Worm (Caenorhabditis elegans): ENCODE measurements around the gene col-167.
A peak's percentile ranks its signal among the peaks of the same experiment; 100 is the strongest.

Gene col-167

ce11 chrX:6299641-6300240 lies 23.5 kb upstream of the col-167 start, which contains the start of gene cest-16:
cest-16 (plus strand) TSS chrX:6299942.
- no peak for TF ChIP-seq ceh-82 (tag; optimal IDR thresholded peaks at IDR 0.05)
- TF ChIP-seq egl-27 (tag; optimal IDR thresholded peaks at IDR 0.05), result no peak
- no peak for TF ChIP-seq ceh-9 (tag; optimal IDR thresholded peaks at IDR 0.05)
- TF ChIP-seq fkh-10 (GFP tag; optimal IDR thresholded peaks at IDR 0.05), result no peak
- no peak for TF ChIP-seq fkh-2 (tag; optimal IDR thresholded peaks at IDR 0.05)
- no peak for TF ChIP-seq nhr-76 (tag; optimal IDR thresholded peaks at IDR 0.05)
- TF ChIP-seq lsy-12 (tag; optimal IDR thresholded peaks at IDR 0.05), result no peak
- TF ChIP-seq jun-1 (tag; optimal IDR thresholded peaks at IDR 0.05), result no peak
- no peak for TF ChIP-seq fos-1 (tag; optimal IDR thresholded peaks at IDR 0.05)
- no peak for TF ChIP-seq nhr-25 (tag; optimal IDR thresholded peaks at IDR 0.05)
- TF ChIP-seq R02D3.7 (tag; optimal IDR thresholded peaks at IDR 0.05), result no peak
- no peak for TF ChIP-seq mdl-1 (tag; optimal IDR thresholded peaks at IDR 0.05)
- no peak for TF ChIP-seq zag-1 (tag; optimal IDR thresholded peaks at IDR 0.05)
- no peak for TF ChIP-seq unc-62 (GFP tag; optimal IDR thresholded peaks at IDR 0.05)
- TF ChIP-seq unc-39 (tag; optimal IDR thresholded peaks at IDR 0.05), result no peak

DNA sequence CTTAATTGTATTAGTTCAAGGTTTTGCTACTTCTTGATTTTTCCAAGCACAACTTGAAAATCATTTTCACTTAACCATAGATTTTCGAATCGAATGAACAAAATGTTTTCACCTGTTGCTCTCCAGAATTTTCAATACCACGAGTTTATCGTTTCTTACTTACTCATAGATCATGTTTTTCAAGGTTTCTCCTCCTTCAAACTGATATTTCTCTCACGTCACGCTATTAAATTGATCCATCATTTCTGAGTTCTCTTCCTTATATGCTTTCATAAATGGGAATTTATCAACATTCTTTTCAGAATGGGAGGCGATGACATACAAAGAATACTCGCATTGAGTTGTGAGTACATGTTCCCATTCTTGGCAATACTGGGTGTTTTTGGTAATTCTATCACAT lies 11.9 kb upstream of the col-167 start, which contains the start of gene npr-38:
Gene npr-38 (plus strand): TSS at position 301 of the 400 bp plus-strand sequence.
- TF ChIP-seq egl-27 (tag; optimal IDR thresholded peaks at IDR 0.05), result no peak
- TF ChIP-seq nhr-23 (tag; optimal IDR thresholded peaks at IDR 0.05), result no peak

- no peak for TF ChIP-seq ceh-9 (tag; optimal IDR thresholded peaks at IDR 0.05)
- peak; percentile 12 for TF ChIP-seq ceh-28 (tag; optimal IDR thresholded peaks at IDR 0.05)
- peak in 1 of 3 experiments; percentile 24 for TF ChIP-seq elt-3 (tag; optimal IDR thresholded peaks at IDR 0.05)
- TF ChIP-seq nhr-23 (tag; optimal IDR thresholded peaks at IDR 0.05), result peak; percentile 76
- TF ChIP-seq nhr-25 (tag; optimal IDR thresholded peaks at IDR 0.05), result peak; percentile 83
Measured at ce11 chrX:6318803-6319202, 4.5 kb upstream of the col-167 start.

DNA sequence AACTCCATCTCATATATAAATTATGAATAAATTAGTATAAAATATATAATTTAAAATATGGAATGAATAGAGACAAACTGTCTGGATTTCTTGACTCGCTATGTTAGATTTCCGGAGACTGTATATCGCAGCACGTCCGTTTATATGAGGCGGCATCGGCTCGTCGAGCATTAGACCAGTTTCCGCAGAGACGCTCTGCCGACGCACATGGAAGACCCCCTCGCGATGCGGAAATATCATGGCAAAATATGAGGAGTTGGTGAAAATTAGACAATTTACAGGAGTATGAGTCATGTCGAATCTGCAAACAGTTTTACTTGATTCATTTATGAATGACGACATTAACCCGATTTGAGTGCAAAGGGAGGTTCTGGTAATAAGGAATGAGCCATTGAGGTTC lies 3.7 kb upstream of the col-167 start, which contains the start of gene chtb-3:
Gene chtb-3 (minus strand): TSS at position 101 of the 400 bp plus-strand sequence.
- TF ChIP-seq fos-1 (tag; optimal IDR thresholded peaks at IDR 0.05), result no peak
- no peak for TF ChIP-seq nhr-28 (tag; optimal IDR thresholded peaks at IDR 0.05)
- TF ChIP-seq ceh-28 (tag; optimal IDR thresholded peaks at IDR 0.05), result no peak
- TF ChIP-seq nhr-76 (tag; optimal IDR thresholded peaks at IDR 0.05), result no peak
- TF ChIP-seq ZK546.5 (tag; optimal IDR thresholded peaks at IDR 0.05), result no peak
- no peak for TF ChIP-seq nhr-237 (tag; optimal IDR thresholded peaks at IDR 0.05)
- no peak for TF ChIP-seq R02D3.7 (tag; optimal IDR thresholded peaks at IDR 0.05)
- TF ChIP-seq snpc-4 (tag; optimal IDR thresholded peaks at IDR 0.05), result no peak
- TF ChIP-seq lsy-12 (tag; optimal IDR thresholded peaks at IDR 0.05), result no peak
- TF ChIP-seq ama-1 (optimal IDR thresholded peaks at IDR 0.05), result no peak
- TF ChIP-seq nhr-12 (tag; optimal IDR thresholded peaks at IDR 0.05), result no peak
- TF ChIP-seq ceh-16 (tag; optimal IDR thresholded peaks at IDR 0.05), result no peak
- no peak for TF ChIP-seq unc-39 (tag; optimal IDR thresholded peaks at IDR 0.05)
- no peak for TF ChIP-seq nhr-67 (tag; optimal IDR thresholded peaks at IDR 0.05)
- TF ChIP-seq lin-39 (tag; optimal IDR thresholded peaks at IDR 0.05), result no peak
- TF ChIP-seq egl-5 (tag; optimal IDR thresholded peaks at IDR 0.05), result no peak
- no peak for TF ChIP-seq unc-62 (GFP tag; optimal IDR thresholded peaks at IDR 0.05)
- TF ChIP-seq ztf-4 (tag; optimal IDR thresholded peaks at IDR 0.05), result no peak
- TF ChIP-seq aly-2 (tag; optimal IDR thresholded peaks at IDR 0.05), result no peak

DNA sequence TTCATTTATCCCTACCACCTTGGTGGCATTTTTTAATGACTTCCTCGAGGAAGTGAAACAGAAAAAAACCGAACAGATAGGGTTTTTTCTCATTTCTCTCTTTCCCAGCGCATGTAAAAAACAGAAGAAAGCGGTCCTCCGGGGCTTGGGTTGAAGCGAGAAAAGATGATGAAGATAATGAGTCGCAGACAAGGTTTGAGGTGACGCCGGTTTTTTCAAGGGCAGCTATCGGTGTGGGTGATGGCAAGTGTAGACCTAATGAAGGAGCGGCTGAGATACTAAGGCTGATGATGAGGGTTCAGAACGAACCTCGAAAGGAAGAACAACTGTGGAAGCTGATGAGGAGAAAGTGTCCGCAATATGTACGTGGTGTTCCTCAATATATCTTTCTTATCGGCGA lies 2.4 kb upstream of the col-167 start:
- peak; percentile 54 for TF ChIP-seq ceh-28 (tag; optimal IDR thresholded peaks at IDR 0.05)
- TF ChIP-seq ceh-82 (tag; optimal IDR thresholded peaks at IDR 0.05), result no peak
- TF ChIP-seq ama-1 (optimal IDR thresholded peaks at IDR 0.05), result no peak
- no peak for TF ChIP-seq unc-39 (tag; optimal IDR thresholded peaks at IDR 0.05)
- peak; percentile 50 for TF ChIP-seq nhr-23 (tag; optimal IDR thresholded peaks at IDR 0.05)
- TF ChIP-seq ztf-11 (tag; optimal IDR thresholded peaks at IDR 0.05), result no peak
- no peak for TF ChIP-seq lsy-12 (tag; optimal IDR thresholded peaks at IDR 0.05)
- no peak for TF ChIP-seq unc-62 (GFP tag; optimal IDR thresholded peaks at IDR 0.05)
- TF ChIP-seq nhr-43 (tag; optimal IDR thresholded peaks at IDR 0.05; ENCODE audit: poor library complexity, severe bottlenecking), result peak; percentile 67
- no peak for TF ChIP-seq snpc-4 (tag; optimal IDR thresholded peaks at IDR 0.05)
- TF ChIP-seq zag-1 (tag; optimal IDR thresholded peaks at IDR 0.05), result no peak
- peak in 1 of 3 experiments; percentile 48 for TF ChIP-seq elt-3 (tag; optimal IDR thresholded peaks at IDR 0.05)
- TF ChIP-seq fkh-10 (GFP tag; optimal IDR thresholded peaks at IDR 0.05), result no peak
- no peak for TF ChIP-seq fkh-2 (tag; optimal IDR thresholded peaks at IDR 0.05)
- TF ChIP-seq nhr-25 (tag; optimal IDR thresholded peaks at IDR 0.05), result peak; percentile 85
- TF ChIP-seq pqm-1 (tag; optimal IDR thresholded peaks at IDR 0.05), result no peak
- peak; percentile 12 for TF ChIP-seq lin-39 (tag; optimal IDR thresholded peaks at IDR 0.05)
- TF ChIP-seq aly-2 (tag; optimal IDR thresholded peaks at IDR 0.05), result no peak
- no peak for TF ChIP-seq mml-1 (tag; optimal IDR thresholded peaks at IDR 0.05)
- no peak for TF ChIP-seq nhr-67 (tag; optimal IDR thresholded peaks at IDR 0.05)
- TF ChIP-seq nhr-12 (tag; optimal IDR thresholded peaks at IDR 0.05), result no peak
- no peak for TF ChIP-seq hmg-11 (tag; optimal IDR thresholded peaks at IDR 0.05)
- TF ChIP-seq ZK546.5 (tag; optimal IDR thresholded peaks at IDR 0.05), result no peak
- no peak for TF ChIP-seq R02D3.7 (tag; optimal IDR thresholded peaks at IDR 0.05)
- TF ChIP-seq nfya-1 (tag; optimal IDR thresholded peaks at IDR 0.05; ENCODE audit: insufficient read depth), result peak; percentile 20
- TF ChIP-seq lin-15B (tag; optimal IDR thresholded peaks at IDR 0.05), result no peak
- TF ChIP-seq jun-1 (tag; optimal IDR thresholded peaks at IDR 0.05), result no peak
- TF ChIP-seq ztf-4 (tag; optimal IDR thresholded peaks at IDR 0.05), result no peak
